Fruit fly (Drosophila melanogaster) whole organism, pupa: ENCODE results near the gene Mad.

Source experiments
- CG10348 ChIP-seq: fragments of 200-800 bp; sonication (Bioruptor generic); IDR thresholded peaks from 2 replicates; pipeline ENCODE4 v1.3.6; 2022; ENCODE audit warnings: missing biosample characterization, missing genetic modification characterization
- CG13204 ChIP-seq: fragments of 200-800 bp; sonication (Bioruptor generic); optimal IDR thresholded peaks from 2 replicates; lab custom pipeline; 2018; ENCODE audit warnings: missing biosample characterization, mild to moderate bottlenecking, missing genetic modification characterization, moderate library complexity
- CG14655 ChIP-seq: fragments of 200-800 bp; sonication (Bioruptor generic); optimal IDR thresholded peaks from 3 replicates; lab custom pipeline; 2017; ENCODE audit warnings: mild to moderate bottlenecking, missing biosample characterization, missing genetic modification reagents, missing genetic modification characterization
- CG15710 ChIP-seq: fragments of 200-800 bp; sonication (Bioruptor generic); optimal IDR thresholded peaks from 2 replicates; lab custom pipeline; 2018; ENCODE audit warnings: missing biosample characterization, mild to moderate bottlenecking, missing genetic modification characterization, moderate library complexity
- CG34367 ChIP-seq: fragments of 200-800 bp; sonication (Bioruptor generic); optimal IDR thresholded peaks from 2 replicates; lab custom pipeline; 2018; ENCODE audit warnings: missing biosample characterization, mild to moderate bottlenecking, missing genetic modification characterization
- CG8301 ChIP-seq: fragments of 200-800 bp; sonication (Bioruptor generic); optimal IDR thresholded peaks from 2 replicates; lab custom pipeline; 2018; ENCODE audit warnings: missing biosample characterization, mild to moderate bottlenecking, missing genetic modification characterization
- EcR ChIP-seq: fragments of 200-800 bp; sonication (Bioruptor generic); optimal IDR thresholded peaks from 3 replicates; lab custom pipeline; 2019; ENCODE audit warnings: missing biosample characterization, missing genetic modification characterization, mild to moderate bottlenecking, moderate library complexity, missing genetic modification reagents
- Pif1A ChIP-seq: fragments of 200-800 bp; sonication (Bioruptor generic); optimal IDR thresholded peaks from 3 replicates; lab custom pipeline; 2016; ENCODE audit warnings: missing biosample characterization, missing genetic modification characterization
- Pif1B ChIP-seq: fragments of 200-800 bp; sonication (Bioruptor generic); optimal IDR thresholded peaks from 3 replicates; lab custom pipeline; 2016; ENCODE audit warnings: missing biosample characterization, missing genetic modification characterization
- Snoo ChIP-seq: fragments of 200-800 bp; sonication (Bioruptor generic); optimal IDR thresholded peaks from 3 replicates; lab custom pipeline; 2017; ENCODE audit warnings: missing biosample characterization, mild to moderate bottlenecking, missing genetic modification characterization, inconsistent platforms
- fd96Ca ChIP-seq: fragments of 200-800 bp; sonication (Bioruptor generic); IDR thresholded peaks from 3 replicates; pipeline ENCODE4 v1.3.6; 2022; ENCODE audit warnings: missing biosample characterization, missing genetic modification characterization
- gl ChIP-seq: fragments of 200-800 bp; sonication (Bioruptor generic); optimal IDR thresholded peaks from 2 replicates; lab custom pipeline; 2018; ENCODE audit warnings: missing biosample characterization, mild to moderate bottlenecking, missing genetic modification characterization

dm6 chr2L:3105895-3106294 lies 53.5 kb downstream of the Mad start:
- TF ChIP-seq CG13204: peak; percentile 3
- peak; percentile 82 for TF ChIP-seq Pif1A (GFP tag; lab: Kevin White, UChicago)
- no peak for TF ChIP-seq EcR (GFP tag; lab: Kevin White, UChicago)
- peak; percentile 92 for TF ChIP-seq fd96Ca (GFP tag; lab: Robert Waterston, UW)
- TF ChIP-seq CG34367 (tag; lab: Kevin White, UChicago): peak; percentile 72
- TF ChIP-seq CG15710 (tag; lab: Kevin White, UChicago): peak; percentile 49
- peak; percentile 85 for TF ChIP-seq CG8301
- TF ChIP-seq CG10348 (GFP tag; lab: Robert Waterston, UW): peak; percentile 66
- TF ChIP-seq CG14655 (GFP tag; lab: Kevin White, UChicago): peak; percentile 90
- TF ChIP-seq Snoo (tag; lab: Kevin White, UChicago): peak; percentile 68
- TF ChIP-seq Pif1B (GFP tag; lab: Kevin White, UChicago): peak; percentile 75
- TF ChIP-seq gl (tag; lab: Kevin White, UChicago): peak; percentile 43
